Worm (Caenorhabditis elegans) whole organism, young adult: ENCODE data around the gene F40F9.10.

ENCODE experiments used
- B0019.2 ChIP-seq: fragments of 200-800 bp; sonication (Bioruptor generic); conservative IDR thresholded peaks from 2 replicates; pipeline ENCODE4 v1.3.6; 2022; ENCODE audit warnings: missing genetic modification reagents, missing genetic modification characterization, missing compliant biosample characterization
- B0261.1 ChIP-seq: sonication (generic microtip); optimal IDR thresholded peaks from 2 replicates; lab custom pipeline; 2016; ENCODE audit warnings: mild to moderate bottlenecking, missing genetic modification characterization, moderate library complexity, missing compliant biosample characterization
- F37B4.10 ChIP-seq: fragments of 200-800 bp; sonication (Bioruptor generic); IDR thresholded peaks from 2 replicates; pipeline ENCODE4 v1.3.6; 2022; ENCODE audit warnings: missing genetic modification characterization, missing compliant biosample characterization
- F55B11.4 ChIP-seq: sonication (generic microtip); optimal IDR thresholded peaks from 2 replicates; lab custom pipeline; 2016; ENCODE audit warnings: missing compliant biosample characterization, missing genetic modification characterization, borderline replicate concordance; ENCODE audit not compliant: insufficient read depth
- F57C9.4 ChIP-seq: sonication (generic microtip); optimal IDR thresholded peaks from 2 replicates; lab custom pipeline; 2017; ENCODE audit warnings: mild to moderate bottlenecking, missing genetic modification characterization, missing compliant biosample characterization
- T07F8.4 ChIP-seq: sonication (generic microtip); optimal IDR thresholded peaks from 2 replicates; lab custom pipeline; 2016; ENCODE audit warnings: mild to moderate bottlenecking, missing genetic modification characterization, moderate library complexity, missing compliant biosample characterization
- T26A5.8 ChIP-seq: sonication (generic microtip); optimal IDR thresholded peaks from 2 replicates; lab custom pipeline; 2016; ENCODE audit warnings: missing genetic modification characterization, missing compliant biosample characterization
- akir-1 ChIP-seq: fragments of 200-800 bp; sonication (Bioruptor generic); optimal IDR thresholded peaks from 2 replicates; lab custom pipeline; 2018; ENCODE audit warnings: mild to moderate bottlenecking, missing genetic modification characterization, moderate library complexity, missing compliant biosample characterization
- attf-6 ChIP-seq: fragments of 200-800 bp; sonication (Bioruptor generic); IDR thresholded peaks from 2 replicates; pipeline ENCODE4 v1.3.6; 2022; ENCODE audit warnings: missing genetic modification reagents, missing genetic modification characterization, missing compliant biosample characterization
- cebp-2 ChIP-seq: fragments of 200-800 bp; sonication (Bioruptor generic); IDR thresholded peaks from 2 replicates; pipeline ENCODE4 v1.3.6; 2022; ENCODE audit warnings: missing genetic modification characterization, missing compliant biosample characterization
- ceh-100 ChIP-seq: fragments of 200-800 bp; sonication (Bioruptor generic); IDR thresholded peaks from 2 replicates; pipeline ENCODE4 v1.3.6; 2022; ENCODE audit warnings: missing genetic modification reagents, missing genetic modification characterization, missing compliant biosample characterization
- ceh-27 ChIP-seq: fragments of 200-800 bp; sonication (Bioruptor generic); optimal IDR thresholded peaks from 2 replicates; lab custom pipeline; 2018; ENCODE audit warnings: mild to moderate bottlenecking, missing genetic modification characterization, moderate library complexity, missing compliant biosample characterization
- dpff-1 ChIP-seq: sonication (generic microtip); optimal IDR thresholded peaks from 2 replicates; lab custom pipeline; 2017; ENCODE audit warnings: mild to moderate bottlenecking, missing genetic modification characterization, missing compliant biosample characterization
- dpl-1 ChIP-seq: fragments of 150-350 bp; optimal IDR thresholded peaks from 2 replicates; lab custom pipeline; 2014; ENCODE audit warnings: missing biosample characterization, missing genetic modification reagents, missing genetic modification characterization
- efl-1 ChIP-seq: fragments of 150-350 bp; optimal IDR thresholded peaks from 2 replicates; lab custom pipeline; 2014; ENCODE audit warnings: missing biosample characterization, missing genetic modification reagents, missing genetic modification characterization
- him-1 ChIP-seq: sonication (generic microtip); optimal IDR thresholded peaks from 2 replicates; lab custom pipeline; 2016; ENCODE audit warnings: missing genotype, missing genetic modification reagents, missing genetic modification characterization, missing compliant biosample characterization
- hrde-1 ChIP-seq: sonication (generic microtip); optimal IDR thresholded peaks from 2 replicates; lab custom pipeline; 2016; ENCODE audit warnings: missing genetic modification characterization, mild to moderate bottlenecking, missing compliant biosample characterization, moderate library complexity, missing genotype, missing genetic modification reagents, borderline replicate concordance
- lag-1 ChIP-seq: fragments of 200-800 bp; sonication (Bioruptor generic); IDR thresholded peaks from 2 replicates; pipeline ENCODE4 v1.3.6; 2022; ENCODE audit warnings: missing genetic modification reagents, missing genetic modification characterization, missing compliant biosample characterization
- let-607 ChIP-seq, 2 experiments: fragments of 200-800 bp in 1 of 2; sonication (Bioruptor generic) in 1 of 2; sonication (generic microtip) in 1 of 2; optimal IDR thresholded peaks; 2 replicates each; lab custom pipeline; 2016 to 2018; ENCODE audit warnings: mild to moderate bottlenecking in 2 of 2, missing compliant biosample characterization in 2 of 2, missing genetic modification characterization in 2 of 2, moderate library complexity in 2 of 2, missing genotype in 1 of 2
- lin-54 ChIP-seq: fragments of 200-800 bp; sonication (Bioruptor generic); optimal IDR thresholded peaks from 2 replicates; lab custom pipeline; 2018; ENCODE audit warnings: mild to moderate bottlenecking, missing genetic modification characterization, missing compliant biosample characterization
- madf-3 ChIP-seq: fragments of 200-800 bp; sonication (Bioruptor generic); IDR thresholded peaks from 2 replicates; pipeline ENCODE4 v1.3.6; 2022; ENCODE audit warnings: missing genetic modification reagents, missing genetic modification characterization, missing compliant biosample characterization
- madf-8 ChIP-seq: fragments of 200-800 bp; sonication (Bioruptor generic); conservative IDR thresholded peaks from 2 replicates; pipeline ENCODE4 v1.3.6; 2022; ENCODE audit warnings: missing genetic modification reagents, missing genetic modification characterization, missing compliant biosample characterization
- mcd-1 ChIP-seq: fragments of 200-800 bp; sonication (Bioruptor generic); IDR thresholded peaks from 2 replicates; pipeline ENCODE4 v1.3.6; 2022; ENCODE audit warnings: missing genetic modification reagents, missing genetic modification characterization, missing compliant biosample characterization
- mxl-1 ChIP-seq: sonication (generic microtip); optimal IDR thresholded peaks from 2 replicates; lab custom pipeline; 2016; ENCODE audit warnings: missing genetic modification characterization, missing compliant biosample characterization
- nfya-2 ChIP-seq: fragments of 200-800 bp; sonication (Bioruptor generic); IDR thresholded peaks from 2 replicates; pipeline ENCODE4 v1.3.6; 2022; ENCODE audit warnings: missing genetic modification reagents, missing genetic modification characterization, missing compliant biosample characterization
- nhr-120 ChIP-seq: fragments of 200-800 bp; sonication (Bioruptor generic); IDR thresholded peaks from 2 replicates; pipeline ENCODE4 v1.3.6; 2022; ENCODE audit warnings: missing genetic modification characterization, missing compliant biosample characterization
- nhr-80 ChIP-seq: sonication (generic microtip); optimal IDR thresholded peaks from 2 replicates; lab custom pipeline; 2016; ENCODE audit warnings: missing genetic modification characterization, missing compliant biosample characterization
- pha-4 ChIP-seq: fragments of 150-350 bp; sonication (generic microtip); optimal IDR thresholded peaks from 2 replicates; lab custom pipeline; 2014; ENCODE audit warnings: missing biosample characterization, missing genetic modification reagents, missing genetic modification characterization
- rpc-1 ChIP-seq, 2 experiments: fragments of 150-350 bp in 1 of 2; sonication (generic microtip) in 1 of 2; optimal IDR thresholded peaks; 2 replicates each; lab custom pipeline; 2014 to 2018; ENCODE audit warnings: missing biosample characterization in 1 of 2, missing genetic modification characterization in 1 of 2, missing genetic modification reagents in 1 of 2, missing genotype in 1 of 2
- sdz-38 ChIP-seq: sonication (generic microtip); optimal IDR thresholded peaks from 2 replicates; lab custom pipeline; 2016; ENCODE audit warnings: missing genotype, missing genetic modification characterization, missing compliant biosample characterization
- somi-1 ChIP-seq: fragments of 200-800 bp; sonication (Bioruptor generic); optimal IDR thresholded peaks from 2 replicates; lab custom pipeline; 2018; ENCODE audit warnings: mild to moderate bottlenecking, missing genetic modification characterization, missing compliant biosample characterization
- tbx-9 ChIP-seq: sonication (generic microtip); optimal IDR thresholded peaks from 2 replicates; lab custom pipeline; 2016; ENCODE audit warnings: borderline replicate concordance, missing genetic modification characterization, inconsistent platforms, missing compliant biosample characterization
- unc-130 ChIP-seq: sonication (generic microtip); optimal IDR thresholded peaks from 2 replicates; lab custom pipeline; 2016; ENCODE audit warnings: missing genetic modification reagents, missing genetic modification characterization, missing compliant biosample characterization
- xnd-1 ChIP-seq: sonication (generic microtip); optimal IDR thresholded peaks from 2 replicates; lab custom pipeline; 2016; ENCODE audit warnings: missing genotype, missing genetic modification reagents, missing genetic modification characterization, missing compliant biosample characterization
- zfh-2 ChIP-seq: fragments of 200-800 bp; sonication (Bioruptor generic); conservative IDR thresholded peaks from 2 replicates; pipeline ENCODE4 v1.3.6; 2022; ENCODE audit warnings: missing genetic modification reagents, missing genetic modification characterization, missing compliant biosample characterization
- ztf-3 ChIP-seq: fragments of 200-800 bp; sonication (Bioruptor generic); optimal IDR thresholded peaks from 2 replicates; lab custom pipeline; 2018; ENCODE audit warnings: mild to moderate bottlenecking, missing genetic modification characterization, missing compliant biosample characterization

The F40F9.10 gene

DNA sequence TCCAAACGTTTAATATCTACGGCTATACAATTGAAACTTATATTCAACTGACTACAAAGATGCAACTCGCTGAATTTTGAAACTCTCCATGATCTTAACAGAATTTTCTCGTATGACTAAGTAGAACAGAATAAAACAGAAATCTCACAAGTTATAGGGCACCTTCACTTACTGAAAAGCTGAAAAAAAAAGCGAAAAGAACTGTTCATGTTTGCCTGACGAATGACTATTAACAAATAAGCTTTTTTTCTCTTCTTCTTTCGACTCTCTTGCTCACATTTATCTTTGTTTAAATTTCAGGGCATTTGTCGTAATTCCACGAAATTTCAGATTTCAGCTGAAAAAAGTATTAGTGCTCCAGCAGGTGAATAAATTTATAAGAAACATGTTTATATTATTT is 10.7 kb downstream of the F40F9.10 start, which contains the start of gene xbx-6:
xbx-6 (plus strand) TSS at position 301 of the 400 bp plus-strand sequence.
- no peak for TF ChIP-seq lag-1 (GFP tag; lab: Robert Waterston, UW)
- no peak for TF ChIP-seq lin-54
- no peak for TF ChIP-seq cebp-2 (GFP tag; lab: Robert Waterston, UW)
- TF ChIP-seq him-1 (tag; lab: Kevin White, UChicago) = no peak
- TF ChIP-seq F37B4.10 (GFP tag; lab: Robert Waterston, UW) = no peak
- no peak for TF ChIP-seq F57C9.4 (tag; lab: Kevin White, UChicago)

DNA sequence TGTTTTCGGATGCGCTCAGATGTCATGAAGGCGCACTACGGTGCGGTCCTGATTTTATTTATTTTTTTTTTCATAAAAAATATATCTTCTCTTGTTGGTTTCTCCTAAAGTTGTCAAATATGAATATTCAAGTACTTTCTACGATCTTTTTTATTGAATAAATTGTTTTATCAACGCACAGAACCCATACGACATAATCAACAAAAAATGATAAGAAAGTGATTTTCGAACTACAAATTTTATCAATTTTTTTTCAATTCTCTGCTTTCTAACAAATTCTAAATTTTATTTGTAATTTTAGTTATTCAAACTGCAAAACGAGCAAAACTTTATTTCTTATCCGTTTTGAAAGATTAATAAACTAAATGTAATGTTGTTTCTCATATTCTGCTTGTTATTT is 11.6 kb downstream of the F40F9.10 start:
- TF ChIP-seq nhr-80 (tag; lab: Kevin White, UChicago) (peak; percentile 10), ceh-27 (GFP tag; lab: Kevin White, UChicago) (no peak)

DNA sequence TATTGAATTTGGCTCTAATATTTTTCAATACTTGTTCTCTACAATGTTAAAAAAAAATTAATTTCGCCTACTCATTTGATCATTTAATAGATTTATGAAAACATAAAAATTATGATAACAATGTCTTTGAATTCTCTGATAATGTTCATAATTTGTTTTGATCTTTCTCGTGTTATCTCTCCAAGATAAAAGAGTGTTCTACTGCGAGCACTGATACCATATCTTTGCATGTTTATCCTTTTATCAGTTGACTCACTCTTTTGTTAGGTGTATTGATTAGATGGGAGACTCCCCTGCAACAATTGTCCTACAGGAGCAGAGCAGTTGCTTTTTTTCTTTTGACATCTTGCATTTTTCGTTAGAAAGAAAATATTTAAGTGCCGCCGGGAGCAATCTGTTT is 14.2 kb downstream of the F40F9.10 start:
- TF ChIP-seq rpc-1 (optimal IDR thresholded peaks at IDR 0.05; lab: Kevin White, UChicago) (no peak), rpc-1 (tag; optimal IDR thresholded peaks at IDR 0.05; lab: Kevin White, UChicago) (no peak), dpff-1 (tag; lab: Kevin White, UChicago) (no peak), B0261.1 (no peak), pha-4 (tag; lab: Kevin White, UChicago) (no peak), zfh-2 (no peak), nhr-120 (no peak), somi-1 (GFP tag; lab: Kevin White, UChicago) (no peak), attf-6 (GFP tag; lab: Robert Waterston, UW) (no peak), let-607 (tag; optimal IDR thresholded peaks at IDR 0.05; lab: Kevin White, UChicago) (no peak), mxl-1 (tag; lab: Kevin White, UChicago) (no peak)

DNA sequence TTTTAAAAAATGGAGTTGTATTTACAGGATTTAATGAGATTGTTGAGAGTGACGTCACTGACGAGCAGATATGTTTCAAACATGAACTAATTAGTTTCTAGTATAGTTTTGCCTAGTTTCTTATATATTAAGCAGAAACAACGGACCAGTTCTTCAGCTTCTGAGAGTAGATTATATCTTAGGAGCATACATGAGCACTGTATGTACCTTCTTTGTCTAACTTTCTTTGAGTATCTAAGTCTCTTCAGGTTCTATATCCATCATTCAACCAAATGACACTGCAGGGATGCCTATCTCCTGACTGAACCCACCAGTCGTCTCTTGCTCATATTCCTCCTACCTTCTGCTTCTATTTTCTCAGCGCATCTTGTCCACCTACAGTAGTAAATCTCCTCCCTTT is 16.7 kb downstream of the F40F9.10 start, which contains the start of gene her-1:
her-1 (plus strand) TSS at position 301 of the 400 bp plus-strand sequence.
- TF ChIP-seq T26A5.8 (tag; lab: Kevin White, UChicago) (no peak), hrde-1 (tag; lab: Kevin White, UChicago) (no peak), nfya-2 (GFP tag; lab: Robert Waterston, UW) (no peak), B0019.2 (GFP tag; lab: Robert Waterston, UW) (no peak), tbx-9 (tag; lab: Kevin White, UChicago) (no peak), dpl-1 (GFP tag; lab: Kevin White, UChicago) (no peak), ceh-100 (no peak), madf-3 (GFP tag; lab: Robert Waterston, UW) (no peak), efl-1 (no peak), ztf-3 (GFP tag; lab: Kevin White, UChicago) (no peak), F57C9.4 (tag; lab: Kevin White, UChicago) (no peak), F55B11.4 (tag; lab: Kevin White, UChicago) (no peak), mcd-1 (GFP tag; lab: Robert Waterston, UW) (no peak), unc-130 (GFP tag; lab: Kevin White, UChicago) (no peak), sdz-38 (no peak), madf-8 (no peak), xnd-1 (tag; lab: Kevin White, UChicago) (no peak), akir-1 (GFP tag; lab: Kevin White, UChicago) (no peak), T07F8.4 (tag; lab: Kevin White, UChicago) (no peak)
